Worm (Caenorhabditis elegans): ENCODE results near the gene ZK1073.1.
A peak's percentile ranks its signal among the peaks of the same experiment; 100 is the strongest.

Gene ZK1073.1

DNA sequence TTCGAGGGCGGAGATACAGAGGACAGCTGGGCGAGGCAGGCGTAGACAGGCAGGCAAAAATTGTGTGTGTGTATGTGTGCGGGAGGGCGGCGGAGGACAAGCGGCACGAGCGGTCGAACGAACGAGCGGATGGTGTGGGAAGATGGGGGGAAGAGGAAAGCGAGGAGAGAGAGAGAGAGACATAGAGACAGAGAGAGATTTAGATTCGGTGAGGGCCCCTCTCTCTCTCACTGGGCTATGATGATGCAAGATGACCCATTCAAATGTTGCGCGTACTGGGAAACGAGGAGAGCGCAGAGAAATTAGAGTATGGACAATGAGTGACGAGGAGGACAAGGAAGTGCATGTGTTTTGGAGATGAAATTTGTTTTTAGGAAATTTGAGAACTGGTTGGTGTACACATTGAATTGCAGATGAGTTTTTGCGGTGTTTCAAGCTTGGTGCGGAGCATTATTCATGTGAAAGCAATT lies 19.1 kb upstream of the ZK1073.1 start (continued):
- TF ChIP-seq unc-62 (GFP tag; optimal IDR thresholded peaks at IDR 0.05 in 1 of 2) (peak in 1 of 2 experiments; percentile 99), unc-62 (tag; optimal IDR thresholded peaks at IDR 0.05) (no peak), duxl-1 (tag; optimal IDR thresholded peaks at IDR 0.05; ENCODE audit: poor library complexity) (no peak), nhr-111 (GFP tag; optimal IDR thresholded peaks at IDR 0.05) (no peak), lin-13 (GFP tag; optimal IDR thresholded peaks at IDR 0.05) (peak; percentile 26), unc-130 (GFP tag; optimal IDR thresholded peaks at IDR 0.05) (no peak), zip-11 (GFP tag; IDR thresholded peaks at IDR 0.05) (no peak), zfp-2 (tag; optimal IDR thresholded peaks at IDR 0.05) (no peak), mes-2 (tag; optimal IDR thresholded peaks at IDR 0.05; ENCODE audit: poor library complexity, severe bottlenecking) (peak; percentile 44), jun-1 (tag; optimal IDR thresholded peaks at IDR 0.05) (no peak), ces-1 (GFP tag; optimal IDR thresholded peaks at IDR 0.05) (peak; percentile 44), cey-2 (tag; optimal IDR thresholded peaks at IDR 0.05; ENCODE audit: borderline replicate concordance, insufficient read depth) (no peak), lin-38 (GFP tag; IDR thresholded peaks at IDR 0.05) (no peak), skn-1 (tag; optimal IDR thresholded peaks at IDR 0.05) (no peak), nhr-28 (tag; optimal IDR thresholded peaks at IDR 0.05) (peak; percentile 54), mdt-29 (GFP tag; IDR thresholded peaks at IDR 0.05) (no peak), hlh-30 (tag; optimal IDR thresholded peaks at IDR 0.05; ENCODE audit: insufficient read depth) (peak; percentile 88), zfp-3 (GFP tag; conservative IDR thresholded peaks at IDR 0.05) (no peak), set-16 (GFP tag; IDR thresholded peaks at IDR 0.05) (peak; percentile 92)

DNA sequence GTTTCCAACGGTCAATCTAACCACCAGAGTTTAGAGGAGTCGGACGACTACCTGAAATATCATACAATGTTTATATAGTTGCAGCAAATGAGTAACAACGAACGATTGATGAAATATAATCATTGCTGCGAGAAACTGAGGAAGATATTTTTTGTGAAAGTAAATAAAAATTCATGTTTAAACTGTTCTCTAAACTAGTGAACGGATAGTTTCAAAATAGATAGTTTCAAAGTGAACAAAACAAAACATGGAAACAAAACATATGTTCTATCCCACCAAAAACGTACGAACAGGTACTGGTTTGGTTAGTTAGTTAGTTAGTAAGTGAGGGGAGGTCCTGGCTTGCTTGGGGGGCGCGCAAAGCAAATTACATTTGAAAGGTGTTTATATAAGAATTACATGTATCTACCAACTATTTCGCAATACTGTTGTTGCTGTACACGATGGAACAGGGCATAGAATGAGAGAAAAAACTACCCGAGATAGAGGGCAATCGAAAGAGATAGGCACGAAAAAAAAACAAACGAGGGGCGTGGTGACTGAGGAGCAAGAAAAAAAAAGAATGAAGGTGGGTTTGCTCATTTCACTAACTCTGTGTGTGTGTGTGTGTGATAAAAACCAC lies 18.4 kb upstream of the ZK1073.1 start, which contains the start of gene F09C8.2:
TSS of gene F09C8.2 (minus strand) at position 51 of the 622 bp plus-strand sequence.
- TF ChIP-seq mep-1 (tag; optimal IDR thresholded peaks at IDR 0.05), result no peak
- no peak for TF ChIP-seq nhr-42 (GFP tag; IDR thresholded peaks at IDR 0.05)
- no peak for TF ChIP-seq D1046.2 (GFP tag; IDR thresholded peaks at IDR 0.05)
- TF ChIP-seq mes-2 (tag; optimal IDR thresholded peaks at IDR 0.05; ENCODE audit: poor library complexity, severe bottlenecking), result no peak
- no peak for TF ChIP-seq mxl-2 (GFP tag; conservative IDR thresholded peaks at IDR 0.05)
- no peak for TF ChIP-seq madf-5 (GFP tag; IDR thresholded peaks at IDR 0.05)
- TF ChIP-seq cey-2 (tag; optimal IDR thresholded peaks at IDR 0.05; ENCODE audit: borderline replicate concordance, insufficient read depth), result no peak
- TF ChIP-seq ztf-11 (tag; optimal IDR thresholded peaks at IDR 0.05), result no peak
- no peak for TF ChIP-seq nhr-237 (tag; optimal IDR thresholded peaks at IDR 0.05)
- TF ChIP-seq madf-9 (GFP tag; conservative IDR thresholded peaks at IDR 0.05), result no peak
- no peak for TF ChIP-seq lin-13 (GFP tag; optimal IDR thresholded peaks at IDR 0.05)

DNA sequence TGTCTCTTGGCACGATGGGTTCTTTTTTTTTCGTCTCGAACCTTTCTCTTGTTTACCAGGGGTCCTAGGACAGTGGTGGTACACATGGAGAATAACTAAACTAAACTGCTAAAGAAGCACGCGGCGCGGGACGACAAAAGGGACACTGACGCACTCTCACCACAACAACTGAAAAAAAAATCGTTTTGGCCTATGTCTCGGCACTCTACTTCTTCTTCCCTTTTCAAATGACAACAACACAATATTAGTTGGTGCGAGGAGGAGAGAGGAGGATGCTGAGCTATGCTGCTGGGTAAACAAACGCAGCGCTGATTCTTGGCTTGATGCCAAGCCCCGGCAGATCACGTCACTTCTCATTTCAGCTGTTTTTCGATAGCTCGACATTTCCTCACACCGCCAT lies 16.6 kb upstream of the ZK1073.1 start:
- TF ChIP-seq nhr-11 (tag; optimal IDR thresholded peaks at IDR 0.05), result peak; percentile 1
- TF ChIP-seq T26A8.4 (GFP tag; IDR thresholded peaks at IDR 0.05), result no peak
- TF ChIP-seq unc-62 (GFP tag; optimal IDR thresholded peaks at IDR 0.05 in 1 of 2), result peak in 1 of 2 experiments; percentile 31
- TF ChIP-seq unc-62 (tag; optimal IDR thresholded peaks at IDR 0.05), result no peak
- TF ChIP-seq unc-39 (tag; optimal IDR thresholded peaks at IDR 0.05), result no peak
- TF ChIP-seq fkh-10 (GFP tag; optimal IDR thresholded peaks at IDR 0.05), result peak; percentile 42
- TF ChIP-seq mdl-1 (tag; optimal IDR thresholded peaks at IDR 0.05), result peak; percentile 20 to 72
- TF ChIP-seq lin-13 (GFP tag; optimal IDR thresholded peaks at IDR 0.05), result no peak
- peak; percentile 49 for TF ChIP-seq rbr-2 (tag; optimal IDR thresholded peaks at IDR 0.05)
- TF ChIP-seq aha-1 (tag), result peak; percentile 32
- TF ChIP-seq daf-16 (GFP tag; optimal IDR thresholded peaks at IDR 0.05), result peak in 1 of 2 experiments; percentile 83
- TF ChIP-seq daf-16 (tag; optimal IDR thresholded peaks at IDR 0.05), result no peak
- TF ChIP-seq hlh-30 (tag; optimal IDR thresholded peaks at IDR 0.05; ENCODE audit: insufficient read depth), result peak; percentile 25
- peak; percentile 14 for TF ChIP-seq ceh-28 (tag; optimal IDR thresholded peaks at IDR 0.05)
- peak; percentile 0 for TF ChIP-seq nhr-6 (tag; optimal IDR thresholded peaks at IDR 0.05)

All from whole organism, L4 larva.